Worm (Caenorhabditis elegans): ENCODE results near the gene sru-37.

ce11 chrV:9796002-9796401, 9.3 kb upstream of the sru-37 start:
- TF ChIP-seq bed-3 (GFP tag; optimal IDR thresholded peaks at IDR 0.05): no peak
- no peak for TF ChIP-seq ztf-11 (tag; optimal IDR thresholded peaks at IDR 0.05)
- TF ChIP-seq lin-13 (tag; optimal IDR thresholded peaks at IDR 0.05): no peak
- TF ChIP-seq nhr-12 (tag; optimal IDR thresholded peaks at IDR 0.05): no peak
- TF ChIP-seq unc-62 (GFP tag; optimal IDR thresholded peaks at IDR 0.05): no peak
- TF ChIP-seq snpc-4 (tag; optimal IDR thresholded peaks at IDR 0.05): no peak
- TF ChIP-seq blmp-1 (tag; optimal IDR thresholded peaks at IDR 0.05): no peak
- no peak for TF ChIP-seq mab-5 (tag; optimal IDR thresholded peaks at IDR 0.05)

Data from whole organism, mixed stage, embryonic.